Fruit fly (Drosophila melanogaster): ENCODE measurements around the gene Deaf1.

dm6 chr3L:19805895-19806294, 12.1 kb upstream of the Deaf1 start, which contains the start of gene CG34116:
- TF ChIP-seq wek (GFP tag; optimal IDR thresholded peaks at IDR 0.05): no peak
- no peak for TF ChIP-seq CG9876 (GFP tag; optimal IDR thresholded peaks at IDR 0.05)
- TF ChIP-seq sqz (GFP tag; optimal IDR thresholded peaks at IDR 0.05): no peak
- no peak for TF ChIP-seq pita (GFP tag; optimal IDR thresholded peaks at IDR 0.05)
- TF ChIP-seq CG12769 (tag; optimal IDR thresholded peaks at IDR 0.05): no peak
- TF ChIP-seq B-H2 (GFP tag; optimal IDR thresholded peaks at IDR 0.05): no peak

All from whole organism, embryonic.